Fruit fly (Drosophila melanogaster): ENCODE results near the gene Med.

Med gene

DNA sequence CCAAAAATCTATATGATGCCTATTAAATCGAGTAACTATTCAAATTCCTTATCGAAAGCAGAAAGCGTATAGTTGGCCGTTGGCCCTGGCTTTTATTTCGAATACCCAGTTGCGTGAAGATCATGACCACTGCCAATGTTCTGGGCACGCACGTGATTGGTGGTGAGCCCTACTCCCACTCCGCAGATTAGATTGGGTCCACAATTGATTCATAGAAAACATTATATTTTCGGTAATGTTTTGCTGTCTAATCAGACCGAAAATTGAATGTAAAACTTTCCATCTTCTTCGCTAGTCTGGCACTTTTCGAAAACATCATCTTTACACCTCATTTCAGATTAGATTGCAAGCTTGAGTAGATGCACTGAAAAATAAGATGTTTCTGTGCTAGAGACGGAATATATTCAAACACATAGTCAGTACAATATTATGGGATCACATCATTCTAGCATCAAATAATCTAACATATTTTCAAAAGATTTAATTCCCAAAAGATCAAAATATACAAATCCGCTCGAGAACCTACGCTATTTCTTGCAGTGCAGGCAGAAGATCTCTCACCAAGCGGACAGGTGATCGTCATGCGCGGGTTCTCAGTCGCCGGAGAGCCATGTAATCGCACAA is 18.5 kb upstream of the Med start, which contains the start of gene CG1774 (continued):
- TF ChIP-seq lilli (GFP tag; optimal IDR thresholded peaks at IDR 0.05) (peak; percentile 90), Tbp (GFP tag; optimal IDR thresholded peaks at IDR 0.05) (no peak), CG5180 (GFP tag; optimal IDR thresholded peaks at IDR 0.05) (peak; percentile 16), inv (GFP tag; IDR thresholded peaks at IDR 0.05; ENCODE audit: partially characterized antibody) (no peak), Ets97D (GFP tag; optimal IDR thresholded peaks at IDR 0.05) (peak; percentile 26), Xrp1 (GFP tag; IDR thresholded peaks at IDR 0.05) (peak; percentile 74), sob (GFP tag; IDR thresholded peaks at IDR 0.05) (peak; percentile 82), sens-2 (GFP tag; IDR thresholded peaks at IDR 0.05) (no peak; the same call in 1 of the 2 replicates), CG10654 (GFP tag; optimal IDR thresholded peaks at IDR 0.05) (peak; percentile 65), CG18764 (GFP tag; optimal IDR thresholded peaks at IDR 0.05) (peak; percentile 48), luna (GFP tag; optimal IDR thresholded peaks at IDR 0.05) (peak; percentile 77), CG15696 (tag; optimal IDR thresholded peaks at IDR 0.05) (peak; percentile 38), Lim3 (GFP tag; IDR thresholded peaks at IDR 0.05) (no peak), CG4730 (GFP tag; IDR thresholded peaks at IDR 0.05) (peak; percentile 46; the same call in 1 of the 2 replicates), CG31365 (tag; optimal IDR thresholded peaks at IDR 0.05) (no peak), CG33213 (GFP tag; optimal IDR thresholded peaks at IDR 0.05) (peak; percentile 66), sr (GFP tag; IDR thresholded peaks at IDR 0.05) (no peak), Trl (optimal IDR thresholded peaks at IDR 0.05) (peak in 1 of 2 experiments; percentile 13), Trl (GFP tag; optimal IDR thresholded peaks at IDR 0.05) (peak; percentile 78), CG12236 (GFP tag; optimal IDR thresholded peaks at IDR 0.05) (peak; percentile 39), Sry-β (GFP tag; optimal IDR thresholded peaks at IDR 0.05) (no peak), eyg (GFP tag; optimal IDR thresholded peaks at IDR 0.05) (peak; percentile 55), bigmax (GFP tag; optimal IDR thresholded peaks at IDR 0.05) (no peak), CG8089 (GFP tag; optimal IDR thresholded peaks at IDR 0.05) (peak; percentile 15), CG15514 (GFP tag; optimal IDR thresholded peaks at IDR 0.05) (peak; percentile 81), CG4282 (GFP tag; optimal IDR thresholded peaks at IDR 0.05) (peak; percentile 39), Dll (GFP tag; IDR thresholded peaks at IDR 0.05; ENCODE audit: partially characterized antibody) (no peak), jing (GFP tag; optimal IDR thresholded peaks at IDR 0.05) (no peak), CG6175 (GFP tag; IDR thresholded peaks at IDR 0.05) (peak; percentile 61; the same call in 2 of the 3 replicates), Blimp-1 (GFP tag; optimal IDR thresholded peaks at IDR 0.05) (peak; percentile 68), Mad (GFP tag; optimal IDR thresholded peaks at IDR 0.05) (peak; percentile 45), CG30020 (tag; optimal IDR thresholded peaks at IDR 0.05) (no peak), yki (optimal IDR thresholded peaks at IDR 0.05) (no peak), dm (GFP tag; optimal IDR thresholded peaks at IDR 0.05) (peak; percentile 67), hkb (optimal IDR thresholded peaks at IDR 0.05) (no peak), hkb (GFP tag; IDR thresholded peaks at IDR 0.05) (peak; percentile 82), tup (GFP tag; optimal IDR thresholded peaks at IDR 0.05) (peak; percentile 24), CG30403 (GFP tag; optimal IDR thresholded peaks at IDR 0.05) (peak; percentile 84), gsb-n (tag; optimal IDR thresholded peaks at IDR 0.05) (no peak), CG11696 (GFP tag; IDR thresholded peaks at IDR 0.05) (no peak), maf-S (GFP tag; optimal IDR thresholded peaks at IDR 0.05) (peak; percentile 63), CG6254 (GFP tag; optimal IDR thresholded peaks at IDR 0.05) (peak; percentile 44), CG3163 (GFP tag; optimal IDR thresholded peaks at IDR 0.05) (peak; percentile 55), CG14050 (GFP tag; IDR thresholded peaks at IDR 0.05) (peak; percentile 45; the same call in 2 of the 3 replicates), ro (GFP tag; IDR thresholded peaks at IDR 0.05) (0 out of 2 replicates have a peak, but pooled peaks have one; percentile 46), amos (GFP tag; IDR thresholded peaks at IDR 0.05; ENCODE audit: partially characterized antibody) (no peak), Vsx1 (GFP tag; optimal IDR thresholded peaks at IDR 0.05) (peak; percentile 51), Eip74EF (GFP tag; optimal IDR thresholded peaks at IDR 0.05) (peak in 1 of 2 experiments; percentile 37), CG11247 (GFP tag; IDR thresholded peaks at IDR 0.05) (peak; percentile 72), rib (GFP tag; IDR thresholded peaks at IDR 0.05) (peak; percentile 87), Meics (GFP tag; optimal IDR thresholded peaks at IDR 0.05) (peak; percentile 88)
